Fruit fly (Drosophila melanogaster) whole organism, embryonic: ENCODE results near the gene qtc.
A peak's percentile ranks its signal among the peaks of the same experiment; 100 is the strongest.

Source experiments
- Abd-B ChIP-seq: fragments of 200-800 bp; sonication (Bioruptor generic); optimal IDR thresholded peaks from 2 replicates; lab custom pipeline; 2018; ENCODE audit warnings: missing biosample characterization, mild to moderate bottlenecking, missing genetic modification characterization, moderate library complexity
- Antp ChIP-seq: fragments of 200-800 bp; sonication (Bioruptor generic); optimal IDR thresholded peaks from 3 replicates; lab custom pipeline; 2016; ENCODE audit warnings: missing biosample characterization, missing genetic modification characterization
- CG11504 ChIP-seq: fragments of 200-800 bp; sonication (Bioruptor generic); optimal IDR thresholded peaks from 3 replicates; lab custom pipeline; 2019; ENCODE audit warnings: missing biosample characterization, mild to moderate bottlenecking, missing genetic modification characterization, moderate library complexity
- CG13894 ChIP-seq: fragments of 200-800 bp; sonication (Bioruptor generic); optimal IDR thresholded peaks from 3 replicates; lab custom pipeline; 2018; ENCODE audit warnings: missing biosample characterization, mild to moderate bottlenecking, missing genetic modification characterization, moderate library complexity
- CG14441 ChIP-seq: fragments of 200-800 bp; sonication (Bioruptor generic); IDR thresholded peaks from 2 replicates; pipeline ENCODE4 v1.3.6; 2022; ENCODE audit warnings: missing biosample characterization, missing genetic modification characterization
- CG16813 ChIP-seq: fragments of 200-800 bp; sonication (Bioruptor generic); IDR thresholded peaks from 3 replicates; pipeline ENCODE4 v1.3.6; 2022; ENCODE audit warnings: missing biosample characterization, missing genetic modification characterization; ENCODE audit not compliant: partially characterized antibody
- CG16815 ChIP-seq: fragments of 200-800 bp; sonication (Bioruptor generic); optimal IDR thresholded peaks from 3 replicates; lab custom pipeline; 2017; ENCODE audit warnings: missing biosample characterization, mild to moderate bottlenecking, missing genetic modification characterization
- CG17328 ChIP-seq: fragments of 200-800 bp; sonication (Bioruptor generic); IDR thresholded peaks from 2 replicates; pipeline ENCODE4 v1.3.6; 2022; ENCODE audit warnings: missing biosample characterization, missing genetic modification characterization
- CG17912 ChIP-seq: fragments of 200-800 bp; sonication (Bioruptor generic); optimal IDR thresholded peaks from 2 replicates; lab custom pipeline; 2018; ENCODE audit warnings: missing biosample characterization, mild to moderate bottlenecking, missing genetic modification characterization
- CG18599 ChIP-seq: fragments of 200-800 bp; sonication (Bioruptor generic); optimal IDR thresholded peaks from 3 replicates; lab custom pipeline; 2017; ENCODE audit warnings: missing biosample characterization, missing genetic modification characterization, mild to moderate bottlenecking, moderate library complexity, missing genetic modification reagents
- CG2678 ChIP-seq: fragments of 200-800 bp; sonication (Bioruptor generic); optimal IDR thresholded peaks from 3 replicates; lab custom pipeline; 2019; ENCODE audit warnings: missing biosample characterization, mild to moderate bottlenecking, missing genetic modification characterization, moderate library complexity
- CG30403 ChIP-seq: fragments of 200-800 bp; sonication (Bioruptor generic); optimal IDR thresholded peaks from 3 replicates; lab custom pipeline; 2016; ENCODE audit warnings: missing biosample characterization, missing genetic modification characterization
- CG31224 ChIP-seq: fragments of 200-800 bp; sonication (Bioruptor generic); IDR thresholded peaks from 2 replicates; pipeline ENCODE4 v1.3.6; 2022; ENCODE audit warnings: missing biosample characterization, missing genetic modification characterization
- CG31388 ChIP-seq: fragments of 200-800 bp; sonication (Bioruptor generic); optimal IDR thresholded peaks from 2 replicates; lab custom pipeline; 2016; ENCODE audit warnings: missing biosample characterization, missing genetic modification characterization
- CG32772 ChIP-seq: fragments of 200-800 bp; sonication (Bioruptor generic); IDR thresholded peaks from 2 replicates; pipeline ENCODE4 v1.3.6; 2022; ENCODE audit warnings: missing biosample characterization, missing genetic modification characterization
- CG33213 ChIP-seq: fragments of 200-800 bp; sonication (Bioruptor generic); optimal IDR thresholded peaks from 3 replicates; lab custom pipeline; 2016; ENCODE audit warnings: missing biosample characterization, missing genetic modification characterization
- CG5180 ChIP-seq: fragments of 200-800 bp; sonication (Bioruptor generic); optimal IDR thresholded peaks from 3 replicates; lab custom pipeline; 2017; ENCODE audit warnings: missing biosample characterization, missing genetic modification characterization, mild to moderate bottlenecking, moderate library complexity, missing genetic modification reagents
- CG5953 ChIP-seq: fragments of 200-800 bp; sonication (Bioruptor generic); IDR thresholded peaks from 2 replicates; pipeline ENCODE4 v1.3.6; 2022; ENCODE audit warnings: missing biosample characterization, missing genetic modification characterization
- CG6765 ChIP-seq: fragments of 200-800 bp; sonication (Bioruptor generic); optimal IDR thresholded peaks from 3 replicates; lab custom pipeline; 2017; ENCODE audit warnings: missing biosample characterization, mild to moderate bottlenecking, missing genetic modification characterization
- CG7745 ChIP-seq: fragments of 200-800 bp; sonication (Bioruptor generic); optimal IDR thresholded peaks from 2 replicates; lab custom pipeline; 2018; ENCODE audit warnings: missing biosample characterization, mild to moderate bottlenecking, missing genetic modification characterization, moderate library complexity
- CG9727 ChIP-seq: fragments of 200-800 bp; sonication (Bioruptor generic); optimal IDR thresholded peaks from 3 replicates; lab custom pipeline; 2017; ENCODE audit warnings: missing biosample characterization, mild to moderate bottlenecking, missing genetic modification characterization
- Dip3 ChIP-seq: fragments of 200-800 bp; sonication (Bioruptor generic); optimal IDR thresholded peaks from 3 replicates; lab custom pipeline; 2016; ENCODE audit warnings: missing biosample characterization, missing genetic modification characterization
- Dp ChIP-seq: fragments of 200-800 bp; sonication (Bioruptor generic); optimal IDR thresholded peaks from 2 replicates; lab custom pipeline; 2018; ENCODE audit warnings: missing biosample characterization, mild to moderate bottlenecking, missing genetic modification characterization, moderate library complexity
- HLH3B ChIP-seq: fragments of 200-800 bp; sonication (Bioruptor generic); IDR thresholded peaks from 2 replicates; pipeline ENCODE4 v1.3.6; 2022; ENCODE audit warnings: missing biosample characterization, missing genetic modification characterization
- HmgD ChIP-seq: fragments of 200-800 bp; sonication (Bioruptor generic); optimal IDR thresholded peaks from 3 replicates; lab custom pipeline; 2016; ENCODE audit warnings: missing biosample characterization, missing genetic modification characterization
- Meics ChIP-seq: fragments of 200-800 bp; sonication (Bioruptor generic); optimal IDR thresholded peaks from 2 replicates; lab custom pipeline; 2017; ENCODE audit warnings: missing biosample characterization, mild to moderate bottlenecking, missing genetic modification characterization
- Poxn ChIP-seq: fragments of 200-800 bp; sonication (Bioruptor generic); IDR thresholded peaks from 2 replicates; pipeline ENCODE4 v1.3.6; 2022; ENCODE audit warnings: missing biosample characterization, missing genetic modification characterization
- Sox100B ChIP-seq: fragments of 200-800 bp; sonication (Bioruptor generic); optimal IDR thresholded peaks from 3 replicates; lab custom pipeline; 2018; ENCODE audit warnings: missing biosample characterization, mild to moderate bottlenecking, missing genetic modification characterization
- Taf1 ChIP-seq: fragments of 200-800 bp; sonication (Bioruptor generic); IDR thresholded peaks from 2 replicates; pipeline ENCODE4 v1.3.6; 2022; ENCODE audit warnings: missing biosample characterization, missing genetic modification characterization
- chif ChIP-seq, 2 experiments: fragments of 200-800 bp; sonication (Bioruptor generic); optimal IDR thresholded peaks; 3 replicates each; lab custom pipeline; 2016; ENCODE audit warnings: missing biosample characterization in 2 of 2, missing genetic modification characterization in 2 of 2
- crol ChIP-seq: fragments of 200-800 bp; sonication (Bioruptor generic); IDR thresholded peaks from 2 replicates; pipeline ENCODE4 v1.3.6; 2022; ENCODE audit warnings: missing biosample characterization, missing genetic modification characterization
- dan ChIP-seq: fragments of 200-800 bp; sonication (Bioruptor generic); IDR thresholded peaks from 2 replicates; pipeline ENCODE4 v1.3.6; 2022; ENCODE audit warnings: missing biosample characterization, missing genetic modification characterization
- danr ChIP-seq: fragments of 200-800 bp; sonication (Bioruptor generic); IDR thresholded peaks from 2 replicates; pipeline ENCODE4 v1.3.6; 2022; ENCODE audit warnings: missing biosample characterization, missing genetic modification characterization
- esg ChIP-seq: fragments of 200-800 bp; sonication (Bioruptor generic); conservative IDR thresholded peaks from 2 replicates; pipeline ENCODE4 v1.3.6; 2022; ENCODE audit warnings: missing biosample characterization, missing genetic modification characterization
- ftz-f1 ChIP-seq: fragments of 200-800 bp; sonication (Bioruptor generic); optimal IDR thresholded peaks from 2 replicates; lab custom pipeline; 2016; ENCODE audit warnings: missing biosample characterization, missing genetic modification characterization
- gcm ChIP-seq: fragments of 200-800 bp; sonication (Bioruptor generic); optimal IDR thresholded peaks from 2 replicates; lab custom pipeline; 2019; ENCODE audit warnings: missing biosample characterization, mild to moderate bottlenecking, missing genetic modification characterization, moderate library complexity
- knrl ChIP-seq: fragments of 200-800 bp; sonication (Bioruptor generic); IDR thresholded peaks from 3 replicates; pipeline ENCODE4 v1.3.6; 2022; ENCODE audit warnings: missing biosample characterization, missing genetic modification characterization; ENCODE audit not compliant: partially characterized antibody
- lab ChIP-seq: fragments of 200-800 bp; sonication (Bioruptor generic); optimal IDR thresholded peaks from 3 replicates; lab custom pipeline; 2017; ENCODE audit warnings: missing biosample characterization, missing genetic modification characterization, mild to moderate bottlenecking, moderate library complexity, missing genetic modification reagents
- lbe ChIP-seq: fragments of 200-800 bp; sonication (Bioruptor generic); optimal IDR thresholded peaks from 2 replicates; lab custom pipeline; 2016; ENCODE audit warnings: missing biosample characterization, mild to moderate bottlenecking, missing genetic modification characterization
- mld ChIP-seq: fragments of 200-800 bp; sonication (Bioruptor generic); IDR thresholded peaks from 3 replicates; pipeline ENCODE4 v1.3.6; 2022; ENCODE audit warnings: missing biosample characterization, missing genetic modification characterization; ENCODE audit not compliant: partially characterized antibody
- peb ChIP-seq: fragments of 200-800 bp; sonication (Bioruptor generic); IDR thresholded peaks from 2 replicates; pipeline ENCODE4 v1.3.6; 2022; ENCODE audit warnings: missing biosample characterization, missing genetic modification characterization
- rib ChIP-seq: fragments of 200-800 bp; sonication (Bioruptor generic); IDR thresholded peaks from 2 replicates; pipeline ENCODE4 v1.3.6; 2022; ENCODE audit warnings: missing biosample characterization, missing genetic modification characterization
- row ChIP-seq: fragments of 200-800 bp; sonication (Bioruptor generic); IDR thresholded peaks from 3 replicates; pipeline ENCODE4 v1.3.6; 2022; ENCODE audit warnings: missing biosample characterization, missing genetic modification characterization
- sens-2 ChIP-seq: fragments of 200-800 bp; sonication (Bioruptor generic); IDR thresholded peaks from 2 replicates; pipeline ENCODE4 v1.3.6; 2022; ENCODE audit warnings: missing biosample characterization, missing genetic modification characterization
- sna ChIP-seq: fragments of 200-800 bp; sonication (Bioruptor generic); IDR thresholded peaks from 2 replicates; pipeline ENCODE4 v1.3.6; 2022; ENCODE audit warnings: missing biosample characterization, missing genetic modification characterization; ENCODE audit not compliant: partially characterized antibody
- tgo ChIP-seq: fragments of 200-800 bp; sonication (Bioruptor generic); IDR thresholded peaks from 3 replicates; pipeline ENCODE4 v1.3.6; 2022; ENCODE audit warnings: missing biosample characterization, missing genetic modification characterization
- unpg ChIP-seq: fragments of 200-800 bp; sonication (Bioruptor generic); optimal IDR thresholded peaks from 3 replicates; lab custom pipeline; 2018; ENCODE audit warnings: missing biosample characterization, mild to moderate bottlenecking, missing genetic modification characterization, moderate library complexity
- vvl ChIP-seq: fragments of 200-800 bp; sonication (Bioruptor generic); IDR thresholded peaks from 2 replicates; pipeline ENCODE4 v1.3.6; 2022; ENCODE audit warnings: missing biosample characterization, missing genetic modification characterization
- z ChIP-seq: fragments of 200-800 bp; sonication (Bioruptor generic); IDR thresholded peaks from 3 replicates; pipeline ENCODE4 v1.3.6; 2022; ENCODE audit warnings: missing biosample characterization, missing genetic modification characterization
- zen ChIP-seq: fragments of 200-800 bp; sonication (Bioruptor generic); optimal IDR thresholded peaks from 3 replicates; lab custom pipeline; 2018; ENCODE audit warnings: missing biosample characterization, mild to moderate bottlenecking, missing genetic modification characterization, moderate library complexity

The qtc gene

dm6 chr2L:5092992-5093695, 32.5 kb downstream of the qtc start, which contains the start of gene Pgant5 (continued):
- TF ChIP-seq CG5953 (GFP tag; lab: Robert Waterston, UW) (no peak), CG16813 (GFP tag; lab: Robert Waterston, UW) (no peak), dan (GFP tag; lab: Robert Waterston, UW) (no peak), esg (GFP tag; lab: Robert Waterston, UW) (no peak), zen (tag; lab: Kevin White, UChicago) (no peak), crol (peak; percentile 56), Antp (no peak), CG31388 (GFP tag; lab: Kevin White, UChicago) (no peak), Abd-B (GFP tag; lab: Kevin White, UChicago) (no peak), Taf1 (GFP tag; lab: Robert Waterston, UW) (no peak), CG6765 (GFP tag; lab: Kevin White, UChicago) (peak; percentile 42), sens-2 (GFP tag; lab: Robert Waterston, UW) (no peak), Dip3 (GFP tag; lab: Kevin White, UChicago) (no peak), Sox100B (GFP tag; lab: Kevin White, UChicago) (no peak), row (peak; percentile 36; the same call in 2 of the 3 replicates), CG7745 (tag; lab: Kevin White, UChicago) (peak; percentile 50), danr (no peak), CG5180 (peak; percentile 30), CG33213 (GFP tag; lab: Kevin White, UChicago) (no peak), Dp (GFP tag; lab: Kevin White, UChicago) (no peak), CG17912 (GFP tag; lab: Kevin White, UChicago) (no peak), Meics (GFP tag; lab: Kevin White, UChicago) (no peak), gcm (GFP tag; lab: Kevin White, UChicago) (peak; percentile 55), ftz-f1 (no peak), peb (GFP tag; lab: Robert Waterston, UW) (no peak), CG11504 (tag; lab: Kevin White, UChicago) (no peak), CG31224 (GFP tag; lab: Robert Waterston, UW) (no peak), z (GFP tag; lab: Robert Waterston, UW) (0 out of 3 replicates have a peak, but pooled peaks have one; percentile 17), CG13894 (tag; lab: Kevin White, UChicago) (peak; percentile 30), chif (GFP tag; optimal IDR thresholded peaks at IDR 0.05; lab: Kevin White, UChicago) (no peak), tgo (GFP tag; lab: Robert Waterston, UW) (no peak), HmgD (GFP tag; lab: Kevin White, UChicago) (no peak), CG32772 (GFP tag; lab: Robert Waterston, UW) (no peak), CG9727 (GFP tag; lab: Kevin White, UChicago) (no peak), CG17328 (GFP tag; lab: Robert Waterston, UW) (no peak), vvl (GFP tag; lab: Robert Waterston, UW) (peak; percentile 73; the same call in 1 of the 2 replicates), HLH3B (GFP tag; lab: Robert Waterston, UW) (no peak), lab (GFP tag; lab: Kevin White, UChicago) (peak; percentile 41), unpg (GFP tag; lab: Kevin White, UChicago) (peak; percentile 3), CG16815 (GFP tag; lab: Kevin White, UChicago) (no peak), mld (no peak), lbe (no peak), Poxn (GFP tag; lab: Robert Waterston, UW) (no peak), CG14441 (GFP tag; lab: Robert Waterston, UW) (no peak), rib (GFP tag; lab: Robert Waterston, UW) (no peak), knrl (GFP tag; lab: Robert Waterston, UW) (no peak), sna (GFP tag; lab: Robert Waterston, UW) (no peak), CG2678 (tag; lab: Kevin White, UChicago) (peak; percentile 30), CG30403 (GFP tag; lab: Kevin White, UChicago) (peak; percentile 5), CG18599 (GFP tag; lab: Kevin White, UChicago) (peak; percentile 41)
